Worm (Caenorhabditis elegans) whole organism, L2 larva: ENCODE data around the gene hosl-1.

ENCODE experiments used
- C34F6.9 ChIP-seq: fragments of 150-350 bp; optimal IDR thresholded peaks from 2 replicates; lab custom pipeline; 2014; ENCODE audit warnings: missing biosample characterization, missing genetic modification characterization
- F13H6.1 ChIP-seq: sonication (generic microtip); optimal IDR thresholded peaks from 2 replicates; lab custom pipeline; 2016; ENCODE audit warnings: missing genetic modification characterization, missing compliant biosample characterization
- R02D3.7 ChIP-seq: fragments of 150-350 bp; optimal IDR thresholded peaks from 2 replicates; lab custom pipeline; 2014; ENCODE audit warnings: missing biosample characterization, missing genetic modification characterization
- Y55F3AM.14 ChIP-seq: fragments of 200-800 bp; sonication (Bioruptor generic); optimal IDR thresholded peaks from 2 replicates; lab custom pipeline; 2018; ENCODE audit warnings: mild to moderate bottlenecking, missing genetic modification characterization, missing compliant biosample characterization
- ZK546.5 ChIP-seq: sonication (generic microtip); optimal IDR thresholded peaks from 2 replicates; lab custom pipeline; 2017; ENCODE audit warnings: missing biosample characterization, missing genetic modification characterization
- alr-1 ChIP-seq: fragments of 150-350 bp; optimal IDR thresholded peaks from 2 replicates; lab custom pipeline; 2014; ENCODE audit warnings: missing biosample characterization, missing genetic modification characterization
- ama-1 ChIP-seq: fragments of 150-350 bp; optimal IDR thresholded peaks from 2 replicates; lab custom pipeline; 2018; ENCODE audit warnings: inconsistent platforms
- blmp-1 ChIP-seq: sonication (generic microtip); optimal IDR thresholded peaks from 2 replicates; lab custom pipeline; 2017; ENCODE audit warnings: missing genetic modification characterization, mild to moderate bottlenecking, missing compliant biosample characterization, antibody characterized with exemption, moderate library complexity; ENCODE audit not compliant: insufficient read depth
- ceh-16 ChIP-seq: fragments of 150-350 bp; optimal IDR thresholded peaks from 2 replicates; lab custom pipeline; 2014; ENCODE audit warnings: missing biosample characterization, missing genetic modification characterization
- ceh-82 ChIP-seq: fragments of 150-350 bp; optimal IDR thresholded peaks from 2 replicates; lab custom pipeline; 2014; ENCODE audit warnings: missing biosample characterization, missing genetic modification characterization
- crh-2 ChIP-seq: sonication (generic microtip); optimal IDR thresholded peaks from 2 replicates; lab custom pipeline; 2017; ENCODE audit warnings: missing biosample characterization, missing genetic modification characterization
- dmd-4 ChIP-seq: sonication (generic microtip); optimal IDR thresholded peaks from 2 replicates; lab custom pipeline; 2017; ENCODE audit warnings: missing biosample characterization, missing genetic modification characterization
- elt-1 ChIP-seq: fragments of 150-350 bp; optimal IDR thresholded peaks from 2 replicates; lab custom pipeline; 2014; ENCODE audit warnings: missing biosample characterization, missing genetic modification characterization
- elt-3 ChIP-seq: sonication (generic microtip); optimal IDR thresholded peaks from 2 replicates; lab custom pipeline; 2017; ENCODE audit warnings: missing biosample characterization, missing genetic modification characterization
- fos-1 ChIP-seq: fragments of 150-350 bp; optimal IDR thresholded peaks from 2 replicates; lab custom pipeline; 2014; ENCODE audit warnings: missing biosample characterization, missing genetic modification characterization
- gmeb-1 ChIP-seq: fragments of 150-350 bp; optimal IDR thresholded peaks from 2 replicates; lab custom pipeline; 2014; ENCODE audit warnings: missing biosample characterization, missing genetic modification characterization
- lin-11 ChIP-seq: fragments of 150-350 bp; sonication (generic microtip); optimal IDR thresholded peaks from 2 replicates; lab custom pipeline; 2014; ENCODE audit warnings: missing biosample characterization, missing genetic modification characterization, inconsistent platforms, mixed read lengths
- lin-13 ChIP-seq: fragments of 150-350 bp; optimal IDR thresholded peaks from 2 replicates; lab custom pipeline; 2014; ENCODE audit warnings: missing biosample characterization, missing genetic modification reagents, missing genetic modification characterization
- lin-39 ChIP-seq: fragments of 150-350 bp; optimal IDR thresholded peaks from 2 replicates; lab custom pipeline; 2014; ENCODE audit warnings: missing biosample characterization, missing genetic modification reagents, missing genetic modification characterization
- lsy-2 ChIP-seq, 2 experiments: fragments of 150-350 bp in 1 of 2; sonication (generic microtip) in 1 of 2; optimal IDR thresholded peaks; 2 replicates each; lab custom pipeline; 2014 to 2017; ENCODE audit warnings: missing biosample characterization in 2 of 2, missing genetic modification characterization in 2 of 2
- mab-5 ChIP-seq: fragments of 150-350 bp; optimal IDR thresholded peaks from 2 replicates; lab custom pipeline; 2014; ENCODE audit warnings: missing biosample characterization, missing genetic modification characterization
- mbf-1 ChIP-seq: sonication (generic microtip); optimal IDR thresholded peaks from 2 replicates; lab custom pipeline; 2017; ENCODE audit warnings: missing biosample characterization, missing genetic modification characterization
- nhr-11 ChIP-seq: fragments of 150-350 bp; optimal IDR thresholded peaks from 2 replicates; lab custom pipeline; 2014; ENCODE audit warnings: missing biosample characterization, missing genetic modification characterization
- nhr-12 ChIP-seq: fragments of 150-350 bp; optimal IDR thresholded peaks from 2 replicates; lab custom pipeline; 2014; ENCODE audit warnings: missing biosample characterization, missing genetic modification characterization
- nhr-129 ChIP-seq: fragments of 150-350 bp; optimal IDR thresholded peaks from 2 replicates; lab custom pipeline; 2014; ENCODE audit warnings: missing biosample characterization, missing genetic modification characterization
- nhr-21 ChIP-seq: fragments of 150-350 bp; optimal IDR thresholded peaks from 2 replicates; lab custom pipeline; 2014; ENCODE audit warnings: missing biosample characterization, missing genetic modification characterization
- nhr-23 ChIP-seq: fragments of 150-350 bp; optimal IDR thresholded peaks from 2 replicates; lab custom pipeline; 2014; ENCODE audit warnings: missing biosample characterization, missing genetic modification reagents, missing genetic modification characterization
- nhr-237 ChIP-seq: fragments of 150-350 bp; optimal IDR thresholded peaks from 2 replicates; lab custom pipeline; 2014; ENCODE audit warnings: missing biosample characterization, missing genetic modification characterization
- nhr-6 ChIP-seq: fragments of 150-350 bp; optimal IDR thresholded peaks from 2 replicates; lab custom pipeline; 2014; ENCODE audit warnings: missing biosample characterization, missing genetic modification characterization
- nhr-77 ChIP-seq: fragments of 150-350 bp; optimal IDR thresholded peaks from 2 replicates; lab custom pipeline; 2014; ENCODE audit warnings: missing biosample characterization, missing genetic modification characterization
- peb-1 ChIP-seq: fragments of 150-350 bp; optimal IDR thresholded peaks from 2 replicates; lab custom pipeline; 2014; ENCODE audit warnings: missing biosample characterization, missing genetic modification characterization
- sma-3 ChIP-seq: sonication (generic microtip); optimal IDR thresholded peaks from 2 replicates; lab custom pipeline; 2016; ENCODE audit warnings: missing genetic modification reagents, missing genetic modification characterization, missing compliant biosample characterization
- sma-9 ChIP-seq, 2 experiments: fragments of 150-350 bp in 1 of 2; sonication (generic microtip) in 1 of 2; optimal IDR thresholded peaks; 2 replicates each; lab custom pipeline; 2014 to 2016; ENCODE audit warnings: missing genetic modification characterization in 2 of 2, mild to moderate bottlenecking in 1 of 2, missing biosample characterization in 1 of 2, missing compliant biosample characterization in 1 of 2, missing genetic modification reagents in 1 of 2, moderate library complexity in 1 of 2
- snpc-4 ChIP-seq: fragments of 150-350 bp; optimal IDR thresholded peaks from 2 replicates; lab custom pipeline; 2014; ENCODE audit warnings: missing biosample characterization, missing genetic modification characterization
- unc-39 ChIP-seq: fragments of 150-350 bp; optimal IDR thresholded peaks from 2 replicates; lab custom pipeline; 2014; ENCODE audit warnings: missing biosample characterization, missing genetic modification characterization
- unc-55 ChIP-seq: fragments of 150-350 bp; sonication (generic microtip); optimal IDR thresholded peaks from 3 replicates; lab custom pipeline; 2014; ENCODE audit warnings: missing biosample characterization, missing genetic modification reagents, missing genetic modification characterization
- zag-1 ChIP-seq: fragments of 150-350 bp; optimal IDR thresholded peaks from 2 replicates; lab custom pipeline; 2014; ENCODE audit warnings: missing biosample characterization, missing genetic modification characterization
- ztf-1 ChIP-seq: fragments of 200-800 bp; sonication (Bioruptor generic); conservative IDR thresholded peaks from 2 replicates; pipeline ENCODE4 v1.3.6; 2022; ENCODE audit warnings: missing genetic modification characterization, missing compliant biosample characterization
- ztf-11 ChIP-seq: sonication (generic microtip); optimal IDR thresholded peaks from 2 replicates; lab custom pipeline; 2017; ENCODE audit warnings: missing biosample characterization, missing genetic modification characterization
- ztf-4 ChIP-seq: fragments of 150-350 bp; optimal IDR thresholded peaks from 2 replicates; lab custom pipeline; 2014; ENCODE audit warnings: missing biosample characterization, missing genetic modification characterization

The hosl-1 gene

DNA sequence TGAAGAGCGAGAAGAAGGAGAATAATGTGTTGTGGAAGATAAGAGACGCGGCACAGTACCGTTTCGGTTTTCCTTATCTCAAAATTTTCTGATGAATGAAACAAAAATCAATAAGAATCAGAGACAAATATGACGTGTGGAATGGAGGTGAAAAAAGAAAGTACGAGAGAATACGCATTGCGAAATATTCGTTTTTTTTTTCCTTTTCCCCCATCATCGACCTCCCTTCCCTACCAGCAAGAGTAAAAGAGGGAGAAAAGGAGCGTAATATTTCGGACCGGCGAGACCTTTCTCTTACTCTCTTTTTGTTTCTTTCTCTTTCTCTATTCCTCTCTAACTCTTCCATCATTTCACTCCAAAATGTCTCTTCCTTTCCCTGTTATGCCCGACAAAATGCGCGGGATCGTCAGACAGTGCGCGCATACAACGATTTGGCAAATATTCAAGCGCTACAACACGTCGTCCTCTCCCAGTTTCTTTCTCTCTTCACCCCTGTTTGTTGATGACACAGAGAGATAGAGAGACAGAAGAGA, 25.4 kb downstream of the hosl-1 start (continued):
- TF ChIP-seq ztf-4 (tag; lab: Kevin White, UChicago): peak; percentile 41
- TF ChIP-seq C34F6.9: peak; percentile 52
- TF ChIP-seq alr-1: no peak
- no peak for TF ChIP-seq nhr-6
- TF ChIP-seq sma-9 (GFP tag; optimal IDR thresholded peaks at IDR 0.05; lab: Kevin White, UChicago): peak; percentile 36
- TF ChIP-seq sma-9 (tag; optimal IDR thresholded peaks at IDR 0.05; lab: Kevin White, UChicago): no peak
- peak; percentile 81 for TF ChIP-seq nhr-129
- TF ChIP-seq nhr-237: no peak

ce11 chrX:4662964-4663684, 26.2 kb downstream of the hosl-1 start:
- TF ChIP-seq ztf-1 (no peak), peb-1 (no peak), ztf-11 (tag; lab: Kevin White, UChicago) (no peak), gmeb-1 (tag; lab: Kevin White, UChicago) (no peak), ceh-82 (tag; lab: Kevin White, UChicago) (no peak), lin-39 (tag; lab: Kevin White, UChicago) (no peak), elt-1 (tag; lab: Kevin White, UChicago) (no peak), elt-3 (tag; lab: Kevin White, UChicago) (no peak), nhr-12 (tag; lab: Kevin White, UChicago) (no peak), lin-13 (GFP tag; lab: Kevin White, UChicago) (no peak), unc-39 (tag; lab: Kevin White, UChicago) (no peak), ama-1 (lab: Kevin White, UChicago) (no peak), sma-3 (GFP tag; lab: Kevin White, UChicago) (no peak), lin-11 (tag; lab: Kevin White, UChicago) (no peak), sma-9 (GFP tag; optimal IDR thresholded peaks at IDR 0.05; lab: Kevin White, UChicago) (peak; percentile 75), sma-9 (tag; optimal IDR thresholded peaks at IDR 0.05; lab: Kevin White, UChicago) (no peak), zag-1 (tag; lab: Kevin White, UChicago) (no peak), nhr-129 (peak; percentile 0), lsy-2 (tag; optimal IDR thresholded peaks at IDR 0.05; lab: Kevin White, UChicago) (no peak), ceh-16 (no peak), unc-55 (GFP tag; lab: Kevin White, UChicago) (peak; percentile 1), alr-1 (no peak), blmp-1 (tag; lab: Kevin White, UChicago) (peak; percentile 74), snpc-4 (tag; lab: Kevin White, UChicago) (no peak), F13H6.1 (tag; lab: Kevin White, UChicago) (no peak), R02D3.7 (tag; lab: Kevin White, UChicago) (no peak), ZK546.5 (no peak), fos-1 (tag; lab: Kevin White, UChicago) (peak; percentile 11), dmd-4 (tag; lab: Kevin White, UChicago) (no peak), Y55F3AM.14 (GFP tag; lab: Kevin White, UChicago) (no peak)

DNA sequence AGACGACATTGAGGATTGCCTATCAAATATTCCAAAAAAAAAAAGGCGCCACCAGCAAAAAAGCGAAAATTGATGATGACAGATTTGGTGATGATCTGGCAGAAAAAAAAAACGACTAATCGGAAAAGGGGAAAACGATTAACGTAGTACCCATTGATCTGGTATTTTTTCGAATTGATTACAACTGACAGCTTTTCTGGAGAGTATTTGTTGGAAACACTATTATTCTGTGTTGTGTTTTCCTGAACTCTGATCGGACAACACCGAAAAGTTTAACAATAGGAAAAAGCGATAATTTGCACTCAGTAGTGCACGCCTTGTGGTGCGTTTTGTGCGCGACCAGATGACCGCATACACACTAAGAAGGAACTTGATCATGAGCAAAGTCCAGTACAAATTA, 27.7 kb downstream of the hosl-1 start:
- TF ChIP-seq lin-39 (tag; lab: Kevin White, UChicago) (no peak), lin-13 (GFP tag; lab: Kevin White, UChicago) (no peak), nhr-11 (no peak)

DNA sequence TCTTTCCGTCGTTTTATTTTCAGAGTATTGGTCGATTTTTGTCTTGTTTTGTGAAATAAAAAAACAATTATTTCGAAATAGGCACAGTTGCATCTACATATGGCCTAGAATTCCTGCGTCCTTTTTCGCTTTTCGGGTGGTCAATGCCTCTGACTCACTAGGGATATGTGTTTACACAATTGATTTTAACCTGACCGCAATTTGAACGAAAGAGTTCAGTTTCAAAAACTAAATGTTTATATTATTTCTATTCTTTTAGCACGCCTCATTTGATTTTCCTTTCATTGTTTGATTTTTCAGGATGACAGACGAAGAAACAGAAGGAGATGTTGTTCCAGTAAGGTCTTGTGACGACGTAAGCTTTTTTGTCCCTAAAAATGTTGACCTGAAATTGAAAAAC, 30.9 kb downstream of the hosl-1 start, which contains the start of gene mfsd-12:
Gene mfsd-12 (plus strand): TSS at position 301 of the 400 bp plus-strand sequence.
- TF ChIP-seq ceh-16: no peak
- TF ChIP-seq alr-1: no peak
- TF ChIP-seq nhr-21 (tag; lab: Kevin White, UChicago): no peak
- no peak for TF ChIP-seq ztf-1
- TF ChIP-seq mab-5: no peak
- TF ChIP-seq elt-1 (tag; lab: Kevin White, UChicago): no peak
- TF ChIP-seq unc-55 (GFP tag; lab: Kevin White, UChicago): no peak
- TF ChIP-seq crh-2 (tag; lab: Kevin White, UChicago): no peak
- no peak for TF ChIP-seq lin-39 (tag; lab: Kevin White, UChicago)
- no peak for TF ChIP-seq nhr-12 (tag; lab: Kevin White, UChicago)
- no peak for TF ChIP-seq ztf-4 (tag; lab: Kevin White, UChicago)
- no peak for TF ChIP-seq elt-3 (tag; lab: Kevin White, UChicago)
- no peak for TF ChIP-seq nhr-77 (tag; lab: Kevin White, UChicago)
- no peak for TF ChIP-seq nhr-23 (tag; lab: Kevin White, UChicago)
- no peak for TF ChIP-seq unc-39 (tag; lab: Kevin White, UChicago)
- no peak for TF ChIP-seq snpc-4 (tag; lab: Kevin White, UChicago)
- no peak for TF ChIP-seq mbf-1
- no peak for TF ChIP-seq nhr-6
- TF ChIP-seq Y55F3AM.14 (GFP tag; lab: Kevin White, UChicago): no peak
- no peak for TF ChIP-seq F13H6.1 (tag; lab: Kevin White, UChicago)
- TF ChIP-seq, all 48 proteins: peak for 0
